Worm (Caenorhabditis elegans) whole organism, L2 larva: ENCODE results near the gene spat-1.
"Not testable (repeated sequence)": the region's sequence is repeated elsewhere in the genome, so short reads cannot be mapped to it uniquely, and the experiment has no call there.

Experiments used
- ZK546.5 ChIP-seq: sonication (generic microtip); optimal IDR thresholded peaks from 2 replicates; lab custom pipeline; 2017; ENCODE audit warnings: missing biosample characterization, missing genetic modification characterization
- lin-13 ChIP-seq: fragments of 150-350 bp; optimal IDR thresholded peaks from 2 replicates; lab custom pipeline; 2014; ENCODE audit warnings: missing biosample characterization, missing genetic modification reagents, missing genetic modification characterization

ce11 chrII:14563766-14564370, 35.3 kb downstream of the spat-1 start:
- TF ChIP-seq lin-13 (GFP tag; lab: Kevin White, UChicago); ZK546.5: not testable (repeated sequence)
